Worm (Caenorhabditis elegans) whole organism, young adult: Measurements from ENCODE around the gene memo-1.

Source experiments
- C17E4.6 ChIP-seq: fragments of 200-800 bp; sonication (Bioruptor generic); IDR thresholded peaks from 2 replicates; pipeline ENCODE4 v1.3.6; 2022; ENCODE audit warnings: missing genetic modification reagents, missing genetic modification characterization, missing compliant biosample characterization
- F22D6.2 ChIP-seq: sonication (generic microtip); optimal IDR thresholded peaks from 2 replicates; lab custom pipeline; 2016; ENCODE audit warnings: mild to moderate bottlenecking, missing genetic modification characterization, missing compliant biosample characterization
- F39B2.1 ChIP-seq: fragments of 200-800 bp; sonication (Bioruptor generic); IDR thresholded peaks from 2 replicates; pipeline ENCODE4 v1.3.6; 2022; ENCODE audit warnings: missing genetic modification reagents, missing genetic modification characterization, missing compliant biosample characterization
- lin-26 ChIP-seq: fragments of 200-800 bp; sonication (Bioruptor generic); IDR thresholded peaks from 2 replicates; pipeline ENCODE4 v1.3.6; 2022; ENCODE audit warnings: missing genetic modification reagents, missing genetic modification characterization, missing compliant biosample characterization
- lsy-27 ChIP-seq: sonication (generic microtip); optimal IDR thresholded peaks from 2 replicates; lab custom pipeline; 2017; ENCODE audit warnings: missing genetic modification characterization, mild to moderate bottlenecking, missing compliant biosample characterization, antibody characterized with exemption, missing genotype, borderline replicate concordance; ENCODE audit not compliant: insufficient read depth
- snpc-3.4 ChIP-seq: sonication (generic microtip); optimal IDR thresholded peaks from 2 replicates; lab custom pipeline; 2017; ENCODE audit warnings: missing genetic modification characterization, mild to moderate bottlenecking, missing compliant biosample characterization, antibody characterized with exemption, moderate library complexity, missing genotype, missing genetic modification reagents
- snpc-4 ChIP-seq, 5 experiments: fragments of 150-350 bp in 1 of 5; sonication (generic microtip) in 4 of 5; optimal IDR thresholded peaks; 2 replicates each; lab custom pipeline; 2014 to 2018; ENCODE audit warnings: missing genetic modification characterization in 5 of 5, missing biosample characterization in 3 of 5, antibody characterized with exemption in 2 of 5, mild to moderate bottlenecking in 2 of 5, missing compliant biosample characterization in 2 of 5, missing genotype in 2 of 5, moderate library complexity in 2 of 5, missing genetic modification reagents in 1 of 5

DNA sequence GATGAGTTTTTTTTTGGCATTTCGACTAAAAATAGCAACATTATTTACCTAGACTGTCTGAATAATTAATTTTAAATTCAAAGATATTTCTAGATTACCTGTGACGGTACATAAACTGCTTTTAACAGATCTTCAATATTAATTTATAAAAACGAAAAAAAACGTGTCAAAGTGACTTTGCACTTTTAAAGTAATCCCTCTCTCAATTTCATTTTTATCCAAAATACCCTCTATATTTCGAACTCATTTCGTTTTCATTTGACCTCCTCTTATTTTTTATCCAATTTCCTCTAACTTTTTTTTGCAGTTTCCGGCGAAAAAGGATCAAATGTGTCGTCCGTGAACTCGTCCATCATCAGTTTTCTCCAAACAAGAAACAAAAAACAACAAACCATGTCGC lies 28.5 kb upstream of the memo-1 start, which contains the start of gene F40A3.4:
- TF ChIP-seq lin-26 (GFP tag; lab: Robert Waterston, UW) (no peak), snpc-3.4 (tag; lab: Kevin White, UChicago) (no peak), F22D6.2 (tag; lab: Kevin White, UChicago) (no peak), lsy-27 (tag; lab: Kevin White, UChicago) (no peak), F39B2.1 (GFP tag; lab: Robert Waterston, UW) (no peak), C17E4.6 (no peak), snpc-4 (GFP tag; optimal IDR thresholded peaks at IDR 0.05; lab: Kevin White, UChicago) (no peak), snpc-4 (tag; optimal IDR thresholded peaks at IDR 0.05; lab: Kevin White, UChicago) (no peak)
